Fruit fly (Drosophila melanogaster) whole organism, embryonic: ENCODE data around the gene mtTFB2.

Source experiments
- CG17361 ChIP-seq: fragments of 200-800 bp; sonication (Bioruptor generic); IDR thresholded peaks from 3 replicates; pipeline ENCODE4 v1.3.6; 2022; ENCODE audit warnings: missing biosample characterization, missing genetic modification characterization
- CG34224 ChIP-seq: fragments of 200-800 bp; sonication (Bioruptor generic); IDR thresholded peaks from 3 replicates; pipeline ENCODE4 v1.3.6; 2022; ENCODE audit warnings: missing biosample characterization, missing genetic modification characterization; ENCODE audit not compliant: partially characterized antibody
- CG3847 ChIP-seq: fragments of 200-800 bp; sonication (Bioruptor generic); IDR thresholded peaks from 2 replicates; pipeline ENCODE4 v1.3.6; 2022; ENCODE audit warnings: missing biosample characterization, missing genetic modification characterization
- CG9876 ChIP-seq: fragments of 200-800 bp; sonication (Bioruptor generic); optimal IDR thresholded peaks from 2 replicates; lab custom pipeline; 2016; ENCODE audit warnings: missing biosample characterization, missing genetic modification characterization
- Lim3 ChIP-seq: fragments of 200-800 bp; sonication (Bioruptor generic); IDR thresholded peaks from 2 replicates; pipeline ENCODE4 v1.3.6; 2022; ENCODE audit warnings: missing biosample characterization, missing genetic modification characterization
- Optix ChIP-seq: fragments of 200-800 bp; sonication (Bioruptor generic); IDR thresholded peaks from 3 replicates; pipeline ENCODE4 v1.3.6; 2022; ENCODE audit warnings: missing biosample characterization, missing genetic modification characterization
- ap ChIP-seq: fragments of 200-800 bp; sonication (Bioruptor generic); IDR thresholded peaks from 2 replicates; pipeline ENCODE4 v1.3.6; 2022; ENCODE audit warnings: missing biosample characterization, missing genetic modification characterization
- phol ChIP-seq: fragments of 200-800 bp; sonication (Bioruptor generic); optimal IDR thresholded peaks from 3 replicates; lab custom pipeline; 2018; ENCODE audit warnings: missing biosample characterization, mild to moderate bottlenecking, missing genetic modification characterization, moderate library complexity

DNA sequence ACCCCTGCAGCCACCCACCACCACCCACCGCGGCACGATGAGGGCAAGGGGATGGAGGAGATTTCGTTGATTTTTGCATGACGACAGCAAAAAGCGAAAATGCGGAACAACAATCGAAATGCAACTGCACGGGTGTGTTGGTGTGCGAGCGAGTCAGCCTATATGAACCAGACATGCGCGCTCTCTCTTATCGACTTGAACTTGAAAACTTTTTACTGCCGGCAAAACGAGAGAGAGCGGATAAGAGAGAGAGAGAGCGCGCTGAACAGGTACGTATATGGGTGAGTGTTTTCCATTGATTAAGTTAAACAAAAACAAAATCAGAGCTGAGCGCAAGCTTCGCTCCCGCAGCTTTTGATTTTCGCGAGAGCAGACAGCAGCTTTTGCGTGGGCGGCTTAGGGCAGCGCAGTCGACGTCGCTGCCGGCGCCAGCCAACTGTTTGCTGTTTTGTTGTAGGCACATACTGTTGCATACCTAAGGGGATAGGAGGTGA lies 43.8 kb downstream of the mtTFB2 start:
- TF ChIP-seq Optix (GFP tag; lab: Robert Waterston, UW): no peak
- TF ChIP-seq ap (GFP tag; lab: Robert Waterston, UW): no peak
- TF ChIP-seq Lim3: no peak
- TF ChIP-seq CG3847: no peak
- TF ChIP-seq CG9876 (GFP tag; lab: Kevin White, UChicago): no peak
- TF ChIP-seq phol (tag; lab: Kevin White, UChicago): no peak
- TF ChIP-seq CG34224 (GFP tag; lab: Robert Waterston, UW): peak; percentile 65; the same call in 2 of the 3 replicates
- no peak for TF ChIP-seq CG17361 (GFP tag; lab: Robert Waterston, UW)
